Worm (Caenorhabditis elegans) whole organism, L4/young adult: Measurements from ENCODE around the gene frm-10.
A peak's percentile ranks its signal among the peaks of the same experiment; 100 is the strongest.

ENCODE experiments used
- W03F9.2 ChIP-seq: fragments of 150-350 bp; optimal IDR thresholded peaks from 2 replicates; lab custom pipeline; 2014; ENCODE audit warnings: missing biosample characterization, missing genetic modification characterization
- dao-5 ChIP-seq: sonication (generic microtip); optimal IDR thresholded peaks from 2 replicates; lab custom pipeline; 2016; ENCODE audit warnings: missing genotype, missing genetic modification characterization, moderate library complexity, missing compliant biosample characterization
- him-1 ChIP-seq: sonication (generic microtip); optimal IDR thresholded peaks from 2 replicates; lab custom pipeline; 2016; ENCODE audit warnings: missing genotype, missing genetic modification reagents, missing genetic modification characterization, missing compliant biosample characterization

Gene frm-10

DNA sequence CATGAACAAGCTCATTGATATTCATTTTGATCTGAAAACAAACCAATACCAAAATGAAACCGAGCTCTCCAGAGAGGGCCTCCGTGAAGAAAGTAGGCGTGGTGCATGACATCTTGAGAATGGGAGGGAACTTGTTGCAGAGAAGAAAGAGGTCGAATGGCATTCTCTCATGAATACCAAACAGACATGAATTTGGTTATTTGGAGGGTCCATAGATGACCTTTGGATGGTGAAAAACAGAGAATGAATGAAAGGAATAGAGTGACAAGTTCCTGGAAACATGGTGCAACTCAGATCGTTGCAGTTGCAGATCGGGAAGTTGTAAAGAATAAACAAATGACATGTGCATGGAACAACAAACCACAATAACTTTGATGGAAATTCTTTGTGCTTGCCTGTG, 13.3 kb downstream of the frm-10 start, which contains the start of gene T10G3.8:
Gene T10G3.8 (minus strand): TSS at position 101 of the 400 bp plus-strand sequence.
- TF ChIP-seq W03F9.2 (tag; lab: Kevin White, UChicago): no peak
- TF ChIP-seq him-1 (tag; lab: Kevin White, UChicago): no peak
- no peak for TF ChIP-seq dao-5 (tag; lab: Kevin White, UChicago)

DNA sequence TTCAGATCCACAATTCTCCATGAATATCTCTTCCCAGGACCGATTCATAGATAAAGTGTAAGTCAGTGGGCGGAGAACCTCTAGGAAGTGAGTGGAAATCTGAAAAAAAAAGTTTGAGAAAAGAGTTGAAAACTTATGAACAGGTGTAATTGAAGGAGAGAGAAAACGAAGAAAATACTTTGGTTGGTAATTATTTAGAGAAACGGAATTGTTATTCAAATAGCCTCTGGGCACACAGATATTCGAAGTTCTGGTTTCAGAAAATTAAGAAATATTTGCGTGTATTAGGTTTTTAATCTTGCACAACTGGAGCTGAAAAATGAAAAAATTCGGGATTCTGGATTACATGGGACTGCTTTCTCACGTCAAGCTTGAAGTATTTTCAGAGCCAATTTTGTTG, 16.8 kb downstream of the frm-10 start, which contains the start of gene T10G3.2:
Gene T10G3.2 (minus strand): TSS at position 101 of the 400 bp plus-strand sequence.
- TF ChIP-seq W03F9.2 (tag; lab: Kevin White, UChicago) (no peak), him-1 (tag; lab: Kevin White, UChicago) (no peak), dao-5 (tag; lab: Kevin White, UChicago) (no peak)

DNA sequence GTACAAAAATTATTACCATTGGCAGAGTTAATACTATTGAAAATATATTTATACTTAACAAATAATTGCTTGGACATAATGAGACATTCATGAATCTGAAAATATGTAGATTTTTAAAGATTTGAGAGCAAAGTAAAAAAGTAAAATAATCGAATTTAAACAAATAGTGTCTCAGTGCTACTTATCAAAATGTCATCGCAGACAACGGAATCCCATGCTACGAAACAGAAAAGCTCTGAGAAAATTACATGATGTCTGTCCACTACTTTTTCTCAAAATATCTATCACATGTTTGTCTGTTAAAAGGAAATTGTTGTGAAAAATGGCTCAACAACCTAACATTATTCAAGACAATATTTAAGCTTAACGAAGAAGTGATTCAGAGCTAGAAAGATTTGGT, 21.3 kb downstream of the frm-10 start, which contains the start of gene T10G3.4:
Gene T10G3.4 (minus strand): TSS at position 101 of the 400 bp plus-strand sequence.
- TF ChIP-seq him-1 (tag; lab: Kevin White, UChicago) (no peak), W03F9.2 (tag; lab: Kevin White, UChicago) (no peak), dao-5 (tag; lab: Kevin White, UChicago) (no peak)

DNA sequence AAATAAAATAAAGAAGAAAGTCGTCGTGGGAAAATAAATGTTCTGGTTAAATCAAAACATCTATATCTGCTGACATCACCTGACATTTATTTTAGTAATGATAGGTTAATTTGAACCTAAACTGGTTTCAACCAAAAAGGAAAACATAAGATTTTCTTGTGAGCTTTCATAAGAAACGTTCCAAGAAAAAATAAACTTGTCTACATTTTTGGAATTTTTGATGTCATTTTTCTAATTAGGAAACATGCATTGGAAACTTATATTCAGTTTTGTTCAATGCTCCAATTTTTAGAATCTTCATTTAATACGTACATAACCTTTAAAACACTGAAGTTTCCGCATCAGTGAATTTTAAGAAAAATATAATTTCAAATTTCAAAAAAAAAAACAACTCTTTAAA, 22.7 kb downstream of the frm-10 start:
- TF ChIP-seq him-1 (tag; lab: Kevin White, UChicago) (no peak), W03F9.2 (tag; lab: Kevin White, UChicago) (no peak), dao-5 (tag; lab: Kevin White, UChicago) (no peak)

DNA sequence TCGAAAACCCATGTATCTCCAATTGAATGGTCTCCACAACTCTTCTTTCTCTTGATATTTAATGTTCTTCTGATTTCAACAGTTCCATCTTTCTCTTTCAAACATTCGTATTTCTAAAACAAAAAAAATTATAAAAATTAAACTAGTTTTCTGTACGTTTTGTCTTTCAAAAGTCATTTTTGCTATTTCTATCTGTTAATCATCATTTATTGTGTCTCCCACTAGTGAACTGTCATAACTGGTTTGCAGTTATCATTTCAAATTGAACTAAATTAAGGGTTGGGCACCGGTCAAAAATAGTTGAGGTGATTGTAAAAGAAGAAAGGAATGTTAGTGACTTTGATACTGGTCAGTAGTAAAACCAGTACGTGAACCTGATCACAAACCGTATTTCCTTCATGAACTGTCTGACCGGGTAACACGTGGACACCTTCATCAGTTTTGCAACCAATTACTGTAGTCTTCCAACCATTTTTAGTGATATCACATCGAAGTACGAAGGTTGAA, 25.3 kb downstream of the frm-10 start:
- TF ChIP-seq him-1 (tag; lab: Kevin White, UChicago): no peak
- TF ChIP-seq W03F9.2 (tag; lab: Kevin White, UChicago): no peak
- no peak for TF ChIP-seq dao-5 (tag; lab: Kevin White, UChicago)

DNA sequence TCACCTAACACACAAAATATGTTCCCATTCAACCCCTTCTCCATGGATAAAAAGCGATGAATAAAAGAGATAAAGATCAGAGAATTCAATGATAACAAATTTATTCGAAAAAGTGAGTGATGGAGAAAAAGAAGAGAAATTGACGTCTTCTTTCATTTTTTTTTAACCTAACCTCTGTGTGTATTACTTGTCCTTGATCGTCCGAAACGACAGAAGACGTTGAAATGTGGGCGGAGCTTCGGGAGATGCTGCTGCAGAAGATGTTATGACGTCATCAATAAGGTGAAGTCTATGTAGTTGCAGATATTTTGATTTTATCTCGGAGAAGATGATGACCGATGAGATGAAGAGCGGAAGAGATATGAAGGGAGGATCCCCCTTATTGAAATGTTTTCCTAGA, 26.8 kb downstream of the frm-10 start, which contains the start of gene T10G3.3:
Gene T10G3.3 (minus strand): TSS at position 370 of the 400 bp plus-strand sequence.
- TF ChIP-seq dao-5 (tag; lab: Kevin White, UChicago) (no peak), W03F9.2 (tag; lab: Kevin White, UChicago) (no peak), him-1 (tag; lab: Kevin White, UChicago) (no peak)

DNA sequence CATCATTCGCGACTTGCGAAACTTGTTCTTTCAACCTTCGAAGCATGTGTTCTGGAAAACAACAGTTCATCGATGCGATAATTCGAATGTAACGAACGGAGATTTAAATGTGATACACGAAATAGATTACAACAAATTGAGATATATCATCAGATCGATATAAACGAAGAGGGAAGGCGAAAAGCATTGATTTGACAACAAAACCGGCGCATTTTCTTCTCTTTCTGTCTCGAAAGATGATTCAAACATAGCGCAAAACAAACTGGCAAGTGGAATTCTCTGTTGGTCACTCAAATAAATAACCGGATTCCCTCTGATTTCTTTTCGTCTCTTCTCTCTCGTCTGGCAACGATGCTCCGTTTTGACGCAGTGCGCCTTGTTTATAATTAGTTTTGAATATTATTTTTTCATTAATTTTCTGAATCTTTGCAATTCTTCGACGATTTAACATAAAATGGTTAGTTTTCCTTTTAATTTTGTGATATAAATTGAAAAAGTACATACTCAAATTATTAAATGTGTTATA, 34.4 kb downstream of the frm-10 start, which contains the start of the genes eea-1 and gut-2:
Gene eea-1 (minus strand): TSS at position 51 of the 526 bp plus-strand sequence.
Gene gut-2 (plus strand): TSS at position 369 of the 526 bp plus-strand sequence.
- TF ChIP-seq him-1 (tag; lab: Kevin White, UChicago) (no peak), dao-5 (tag; lab: Kevin White, UChicago) (no peak), W03F9.2 (tag; lab: Kevin White, UChicago) (peak; percentile 70)

DNA sequence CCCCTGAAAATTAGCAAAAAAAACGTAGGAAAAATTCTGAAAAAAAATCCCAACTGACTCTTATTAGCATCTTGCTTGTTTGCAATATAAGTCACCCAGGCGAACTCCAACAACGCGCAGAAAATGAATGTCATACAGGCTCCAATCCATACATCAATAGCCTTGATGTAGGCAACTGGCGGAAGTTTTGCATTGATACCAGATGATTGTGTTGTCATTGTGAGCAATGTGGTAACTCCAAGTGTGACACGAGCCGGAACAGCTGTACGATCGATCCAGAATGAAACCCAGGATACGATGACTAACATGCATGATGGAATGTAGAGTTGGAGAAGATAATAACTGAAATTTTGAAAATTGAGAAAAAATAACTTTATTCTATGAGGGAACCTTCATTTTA, 36.2 kb downstream of the frm-10 start:
- no peak for TF ChIP-seq him-1 (tag; lab: Kevin White, UChicago)
- no peak for TF ChIP-seq dao-5 (tag; lab: Kevin White, UChicago)
- TF ChIP-seq W03F9.2 (tag; lab: Kevin White, UChicago): no peak

DNA sequence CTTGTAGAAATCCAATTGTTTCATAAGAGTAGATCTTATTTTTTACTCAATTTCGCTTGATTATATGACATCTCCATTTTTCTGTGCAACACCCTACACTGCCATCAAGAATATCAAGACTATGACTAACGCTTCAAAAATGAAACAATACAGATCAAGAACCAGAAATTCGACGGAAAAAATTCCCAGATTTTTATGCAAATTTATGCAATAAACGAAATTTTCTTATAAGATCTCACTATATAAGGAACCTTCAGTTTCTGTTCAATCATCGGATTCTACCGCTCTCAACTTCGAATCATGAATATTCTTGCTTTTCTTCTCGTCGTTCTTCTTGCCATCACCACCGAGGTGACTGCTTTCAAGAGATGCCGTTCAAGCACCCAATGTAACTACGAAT, 43.3 kb downstream of the frm-10 start, which contains the start of gene R11G10.4:
Gene R11G10.4 (plus strand): TSS at position 301 of the 400 bp plus-strand sequence.
- TF ChIP-seq him-1 (tag; lab: Kevin White, UChicago) (no peak), W03F9.2 (tag; lab: Kevin White, UChicago) (no peak), dao-5 (tag; lab: Kevin White, UChicago) (no peak)

DNA sequence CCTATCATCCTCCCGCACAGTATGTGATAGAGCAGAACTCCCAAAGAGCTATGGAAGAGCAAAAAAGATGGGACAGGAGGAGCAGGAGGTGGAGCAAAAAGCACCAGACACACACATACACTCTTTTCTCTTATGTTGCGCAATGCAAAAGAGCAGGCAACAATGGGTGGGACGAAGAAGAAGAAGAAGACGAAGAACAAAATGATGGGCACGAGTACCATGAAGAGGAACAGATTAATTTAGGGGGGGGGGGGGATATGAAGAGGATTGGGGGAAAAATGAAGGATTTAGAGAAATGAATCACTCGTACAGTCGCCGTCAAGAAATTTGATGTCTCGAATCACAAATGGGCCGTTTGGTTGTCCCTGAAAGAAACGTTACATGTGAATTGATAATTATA, 48.6 kb downstream of the frm-10 start, which contains the start of gene avr-15:
Gene avr-15 (minus strand): TSS at position 101 of the 400 bp plus-strand sequence.
- TF ChIP-seq W03F9.2 (tag; lab: Kevin White, UChicago) (no peak), dao-5 (tag; lab: Kevin White, UChicago) (no peak), him-1 (tag; lab: Kevin White, UChicago) (no peak)

DNA sequence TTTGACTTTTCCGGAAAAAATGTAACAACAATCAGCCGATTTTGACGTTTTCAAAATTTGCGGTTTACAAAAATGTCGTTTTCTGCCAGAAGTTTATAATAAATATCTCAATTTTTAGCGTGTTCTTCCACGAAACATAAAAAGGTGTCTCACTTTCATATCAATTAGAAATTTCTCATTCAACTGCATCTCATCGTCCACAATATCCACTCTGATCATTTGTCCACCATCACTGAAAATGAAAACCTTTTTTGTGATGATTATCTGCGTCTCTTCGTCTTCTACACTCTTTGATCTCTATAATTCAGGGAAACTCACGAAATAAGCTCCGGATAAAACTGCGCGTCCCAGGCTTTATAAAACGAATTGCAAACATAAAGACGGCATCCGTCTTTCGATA, 49.5 kb downstream of the frm-10 start:
- no peak for TF ChIP-seq dao-5 (tag; lab: Kevin White, UChicago)
- TF ChIP-seq W03F9.2 (tag; lab: Kevin White, UChicago): no peak
- TF ChIP-seq him-1 (tag; lab: Kevin White, UChicago): no peak

DNA sequence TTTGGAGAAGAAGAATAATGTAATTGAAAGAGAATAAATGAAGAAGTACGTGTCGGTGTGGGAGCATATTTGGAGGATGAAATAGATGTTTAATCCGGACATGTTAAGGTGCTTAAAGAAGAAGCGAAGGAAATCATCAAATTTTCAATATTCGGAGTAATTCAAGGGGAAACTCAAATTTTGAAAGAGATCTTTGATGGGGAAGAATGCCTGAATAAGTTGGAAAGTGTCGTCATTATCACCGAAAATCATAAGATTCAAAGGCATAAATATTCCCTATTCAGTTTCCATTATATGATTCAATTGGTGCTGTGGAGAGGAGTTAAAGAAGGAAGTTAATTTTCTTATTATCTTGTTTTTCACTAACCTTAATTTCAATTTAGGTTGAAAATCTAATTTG, 52.1 kb downstream of the frm-10 start, which contains the start of gene semi-1:
Gene semi-1 (minus strand): TSS at position 101 of the 400 bp plus-strand sequence.
- TF ChIP-seq him-1 (tag; lab: Kevin White, UChicago) (no peak), dao-5 (tag; lab: Kevin White, UChicago) (no peak), W03F9.2 (tag; lab: Kevin White, UChicago) (no peak)
